Fruit fly (Drosophila melanogaster) whole organism, embryonic: Measurements from ENCODE around the gene lectin-37Da.

Source experiments
- ATbp ChIP-seq: fragments of 200-800 bp; sonication (Bioruptor generic); optimal IDR thresholded peaks from 2 replicates; lab custom pipeline; 2017; ENCODE audit warnings: missing biosample characterization, mild to moderate bottlenecking, missing genetic modification characterization, missing genetic modification reagents
- B-H2 ChIP-seq: fragments of 200-800 bp; sonication (Bioruptor generic); optimal IDR thresholded peaks from 2 replicates; lab custom pipeline; 2018; ENCODE audit warnings: missing biosample characterization, mild to moderate bottlenecking, missing genetic modification characterization
- CG10209 ChIP-seq: fragments of 200-800 bp; sonication (Bioruptor generic); optimal IDR thresholded peaks from 3 replicates; lab custom pipeline; 2017; ENCODE audit warnings: missing biosample characterization, mild to moderate bottlenecking, missing genetic modification characterization, missing genetic modification reagents
- CG11723 ChIP-seq: fragments of 200-800 bp; sonication (Bioruptor generic); optimal IDR thresholded peaks from 2 replicates; lab custom pipeline; 2017; ENCODE audit warnings: missing biosample characterization, mild to moderate bottlenecking, missing genetic modification characterization
- CG15011 ChIP-seq: fragments of 200-800 bp; sonication (Bioruptor generic); optimal IDR thresholded peaks from 3 replicates; lab custom pipeline; 2018; ENCODE audit warnings: missing biosample characterization, mild to moderate bottlenecking, missing genetic modification characterization
- CG1603 ChIP-seq: fragments of 200-800 bp; sonication (Bioruptor generic); optimal IDR thresholded peaks from 2 replicates; lab custom pipeline; 2019; ENCODE audit warnings: missing biosample characterization, mild to moderate bottlenecking, missing genetic modification characterization, moderate library complexity
- CG16813 ChIP-seq: fragments of 200-800 bp; sonication (Bioruptor generic); IDR thresholded peaks from 3 replicates; pipeline ENCODE4 v1.3.6; 2022; ENCODE audit warnings: missing biosample characterization, missing genetic modification characterization; ENCODE audit not compliant: partially characterized antibody
- CG17568 ChIP-seq: fragments of 200-800 bp; sonication (Bioruptor generic); optimal IDR thresholded peaks from 2 replicates; lab custom pipeline; 2018; ENCODE audit warnings: missing biosample characterization, mild to moderate bottlenecking, missing genetic modification characterization, moderate library complexity
- CG17802 ChIP-seq: fragments of 200-800 bp; sonication (Bioruptor generic); optimal IDR thresholded peaks from 2 replicates; lab custom pipeline; 2018; ENCODE audit warnings: missing biosample characterization, mild to moderate bottlenecking, missing genetic modification characterization, moderate library complexity
- CG18262 ChIP-seq: fragments of 200-800 bp; optimal IDR thresholded peaks from 3 replicates; lab custom pipeline; 2019; ENCODE audit warnings: missing biosample characterization, mild to moderate bottlenecking, missing genetic modification characterization, moderate library complexity
- CG18599 ChIP-seq: fragments of 200-800 bp; sonication (Bioruptor generic); optimal IDR thresholded peaks from 3 replicates; lab custom pipeline; 2017; ENCODE audit warnings: missing biosample characterization, missing genetic modification characterization, mild to moderate bottlenecking, moderate library complexity, missing genetic modification reagents
- CG2678 ChIP-seq: fragments of 200-800 bp; sonication (Bioruptor generic); optimal IDR thresholded peaks from 3 replicates; lab custom pipeline; 2019; ENCODE audit warnings: missing biosample characterization, mild to moderate bottlenecking, missing genetic modification characterization, moderate library complexity
- CG31441 ChIP-seq: fragments of 200-800 bp; sonication (Bioruptor generic); IDR thresholded peaks from 2 replicates; pipeline ENCODE4 v1.3.6; 2022; ENCODE audit warnings: missing biosample characterization, missing genetic modification characterization
- CG3847 ChIP-seq: fragments of 200-800 bp; sonication (Bioruptor generic); IDR thresholded peaks from 2 replicates; pipeline ENCODE4 v1.3.6; 2022; ENCODE audit warnings: missing biosample characterization, missing genetic modification characterization
- CG4730 ChIP-seq: fragments of 200-800 bp; sonication (Bioruptor generic); IDR thresholded peaks from 2 replicates; pipeline ENCODE4 v1.3.6; 2022; ENCODE audit warnings: missing biosample characterization, missing genetic modification characterization
- CG6254 ChIP-seq: fragments of 200-800 bp; sonication (Bioruptor generic); optimal IDR thresholded peaks from 3 replicates; lab custom pipeline; 2017; ENCODE audit warnings: mild to moderate bottlenecking, missing biosample characterization, missing genetic modification reagents, missing genetic modification characterization
- CG7271 ChIP-seq: fragments of 200-800 bp; sonication (Bioruptor generic); optimal IDR thresholded peaks from 2 replicates; lab custom pipeline; 2018; ENCODE audit warnings: missing biosample characterization, mild to moderate bottlenecking, missing genetic modification characterization, moderate library complexity
- CG9797 ChIP-seq: fragments of 200-800 bp; sonication (Bioruptor generic); optimal IDR thresholded peaks from 3 replicates; lab custom pipeline; 2018; ENCODE audit warnings: missing biosample characterization, mild to moderate bottlenecking, missing genetic modification characterization
- CkIIα-i1 ChIP-seq: fragments of 200-800 bp; sonication (Bioruptor generic); IDR thresholded peaks from 2 replicates; pipeline ENCODE4 v1.3.6; 2022; ENCODE audit warnings: missing biosample characterization, missing genetic modification characterization
- ERR ChIP-seq: fragments of 200-800 bp; sonication (Bioruptor generic); optimal IDR thresholded peaks from 2 replicates; lab custom pipeline; 2016; ENCODE audit warnings: missing biosample characterization, missing genetic modification characterization
- HLH4C ChIP-seq: fragments of 200-800 bp; sonication (Bioruptor generic); IDR thresholded peaks from 3 replicates; pipeline ENCODE4 v1.3.6; 2022; ENCODE audit warnings: missing biosample characterization, missing genetic modification characterization; ENCODE audit not compliant: partially characterized antibody
- Hr39 ChIP-seq: fragments of >200 bp; optimal IDR thresholded peaks from 2 replicates; lab custom pipeline; 2017
- Lpt ChIP-seq: fragments of >200 bp; optimal IDR thresholded peaks from 2 replicates; lab custom pipeline; 2018; ENCODE audit warnings: missing biosample characterization, missing genetic modification characterization
- Meics ChIP-seq: fragments of 200-800 bp; sonication (Bioruptor generic); optimal IDR thresholded peaks from 2 replicates; lab custom pipeline; 2017; ENCODE audit warnings: missing biosample characterization, mild to moderate bottlenecking, missing genetic modification characterization
- Neu2 ChIP-seq: fragments of 200-800 bp; sonication (Bioruptor generic); optimal IDR thresholded peaks from 3 replicates; lab custom pipeline; 2016; ENCODE audit warnings: missing biosample characterization, missing genetic modification characterization, borderline replicate concordance
- Oaz ChIP-seq: fragments of 200-800 bp; sonication (Bioruptor generic); IDR thresholded peaks from 2 replicates; pipeline ENCODE4 v1.3.6; 2022; ENCODE audit warnings: missing biosample characterization, missing genetic modification characterization
- Poxn ChIP-seq: fragments of 200-800 bp; sonication (Bioruptor generic); IDR thresholded peaks from 2 replicates; pipeline ENCODE4 v1.3.6; 2022; ENCODE audit warnings: missing biosample characterization, missing genetic modification characterization
- chinmo ChIP-seq: fragments of 200-800 bp; sonication (Bioruptor generic); IDR thresholded peaks from 4 replicates; pipeline ENCODE4 v1.3.6; 2022; ENCODE audit warnings: missing biosample characterization, missing genetic modification characterization; ENCODE audit not compliant: partially characterized antibody
- cwo ChIP-seq: fragments of 200-800 bp; sonication (Bioruptor generic); optimal IDR thresholded peaks from 3 replicates; lab custom pipeline; 2017; ENCODE audit warnings: missing biosample characterization, missing genetic modification characterization, mild to moderate bottlenecking, moderate library complexity, missing genetic modification reagents
- emc ChIP-seq: fragments of 200-800 bp; sonication (Bioruptor generic); optimal IDR thresholded peaks from 2 replicates; lab custom pipeline; 2016; ENCODE audit warnings: missing biosample characterization, missing genetic modification characterization
- fd64A ChIP-seq: fragments of 200-800 bp; sonication (Bioruptor generic); optimal IDR thresholded peaks from 3 replicates; lab custom pipeline; 2018; ENCODE audit warnings: missing biosample characterization, mild to moderate bottlenecking, missing genetic modification characterization
- jing ChIP-seq: fragments of 200-800 bp; sonication (Bioruptor generic); optimal IDR thresholded peaks from 2 replicates; lab custom pipeline; 2018; ENCODE audit warnings: missing biosample characterization, mild to moderate bottlenecking, missing genetic modification characterization
- kni ChIP-seq: fragments of 200-800 bp; sonication (Bioruptor generic); optimal IDR thresholded peaks from 3 replicates; lab custom pipeline; 2017; ENCODE audit warnings: mild to moderate bottlenecking, missing biosample characterization, missing genetic modification reagents, missing genetic modification characterization
- knrl ChIP-seq: fragments of 200-800 bp; sonication (Bioruptor generic); IDR thresholded peaks from 3 replicates; pipeline ENCODE4 v1.3.6; 2022; ENCODE audit warnings: missing biosample characterization, missing genetic modification characterization; ENCODE audit not compliant: partially characterized antibody
- luna ChIP-seq: fragments of 200-800 bp; sonication (Bioruptor generic); optimal IDR thresholded peaks from 2 replicates; lab custom pipeline; 2016; ENCODE audit warnings: missing biosample characterization, missing genetic modification characterization
- mirr ChIP-seq: fragments of 200-800 bp; sonication (Bioruptor generic); optimal IDR thresholded peaks from 3 replicates; lab custom pipeline; 2018; ENCODE audit warnings: missing biosample characterization, mild to moderate bottlenecking, missing genetic modification characterization
- schlank ChIP-seq: fragments of 200-800 bp; sonication (Bioruptor generic); optimal IDR thresholded peaks from 2 replicates; lab custom pipeline; 2018; ENCODE audit warnings: missing biosample characterization, mild to moderate bottlenecking, missing genetic modification characterization
- scrt ChIP-seq: fragments of 200-800 bp; sonication (Bioruptor generic); optimal IDR thresholded peaks from 2 replicates; lab custom pipeline; 2018; ENCODE audit warnings: missing biosample characterization, mild to moderate bottlenecking, missing genetic modification characterization, moderate library complexity
- sd ChIP-seq: fragments of 200-800 bp; sonication (Bioruptor generic); optimal IDR thresholded peaks from 3 replicates; lab custom pipeline; 2018; ENCODE audit warnings: missing biosample characterization, mild to moderate bottlenecking, missing genetic modification characterization, moderate library complexity
- sna ChIP-seq: fragments of 200-800 bp; sonication (Bioruptor generic); IDR thresholded peaks from 2 replicates; pipeline ENCODE4 v1.3.6; 2022; ENCODE audit warnings: missing biosample characterization, missing genetic modification characterization; ENCODE audit not compliant: partially characterized antibody
- stc ChIP-seq: fragments of 200-800 bp; sonication (Bioruptor generic); IDR thresholded peaks from 2 replicates; pipeline ENCODE4 v1.3.6; 2022; ENCODE audit warnings: missing biosample characterization, missing genetic modification characterization
- unpg ChIP-seq: fragments of 200-800 bp; sonication (Bioruptor generic); optimal IDR thresholded peaks from 3 replicates; lab custom pipeline; 2018; ENCODE audit warnings: missing biosample characterization, mild to moderate bottlenecking, missing genetic modification characterization, moderate library complexity

lectin-37Da gene

DNA sequence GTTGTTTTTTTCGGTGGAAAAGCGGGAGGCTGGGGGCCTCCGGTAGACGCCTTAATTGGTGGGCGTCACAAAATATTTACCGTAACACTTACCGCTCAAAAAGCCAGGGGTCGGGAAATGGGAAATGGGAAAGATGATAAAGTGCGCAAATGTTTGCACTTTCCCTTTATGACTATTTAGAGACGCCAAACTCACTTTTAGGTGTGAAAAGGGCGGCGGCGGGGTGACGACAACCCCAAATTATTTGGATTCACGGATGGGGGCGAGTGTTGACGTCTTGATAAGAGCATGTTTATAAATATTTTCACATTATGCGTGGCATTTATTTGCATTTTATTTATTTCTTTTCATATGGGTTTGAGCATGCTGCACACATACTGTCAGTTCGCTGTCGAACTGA lies 48.1 kb upstream of the lectin-37Da start, which contains the start of gene CG17349 (continued):
- TF ChIP-seq mirr (no peak), B-H2 (GFP tag; lab: Kevin White, UChicago) (no peak), luna (GFP tag; lab: Kevin White, UChicago) (no peak), Meics (GFP tag; lab: Kevin White, UChicago) (no peak), CG2678 (tag; lab: Kevin White, UChicago) (peak; percentile 46), CG4730 (GFP tag; lab: Robert Waterston, UW) (no peak), Oaz (GFP tag; lab: Robert Waterston, UW) (no peak), CG6254 (GFP tag; lab: Kevin White, UChicago) (peak; percentile 14), kni (no peak), unpg (peak; percentile 23), chinmo (GFP tag; lab: Robert Waterston, UW) (no peak), sna (GFP tag; lab: Robert Waterston, UW) (no peak), Neu2 (GFP tag; lab: Kevin White, UChicago) (no peak), CkIIα-i1 (GFP tag; lab: Robert Waterston, UW) (no peak), CG9797 (GFP tag; lab: Kevin White, UChicago) (no peak), CG10209 (peak; percentile 11), schlank (tag; lab: Kevin White, UChicago) (no peak), Lpt (GFP tag; lab: Kevin White, UChicago) (no peak), CG1603 (tag; lab: Kevin White, UChicago) (peak; percentile 60), CG17568 (peak; percentile 3), CG31441 (peak; percentile 22; the same call in 1 of the 2 replicates), scrt (GFP tag; lab: Kevin White, UChicago) (no peak), emc (no peak), stc (GFP tag; lab: Robert Waterston, UW) (no peak), knrl (no peak), CG15011 (GFP tag; lab: Kevin White, UChicago) (no peak), cwo (GFP tag; lab: Kevin White, UChicago) (no peak), ERR (GFP tag; lab: Kevin White, UChicago) (no peak), Hr39 (lab: Kevin White, UChicago) (no peak), sd (tag; lab: Kevin White, UChicago) (no peak), HLH4C (GFP tag; lab: Robert Waterston, UW) (no peak), jing (GFP tag; lab: Kevin White, UChicago) (no peak), CG18599 (GFP tag; lab: Kevin White, UChicago) (peak; percentile 9), CG17802 (tag; lab: Kevin White, UChicago) (no peak), CG3847 (GFP tag; lab: Robert Waterston, UW) (no peak), Poxn (GFP tag; lab: Robert Waterston, UW) (no peak), CG16813 (GFP tag; lab: Robert Waterston, UW) (no peak), CG18262 (tag; lab: Kevin White, UChicago) (peak; percentile 27), ATbp (peak; percentile 66), CG11723 (GFP tag; lab: Kevin White, UChicago) (no peak), fd64A (peak; percentile 44), CG7271 (tag; lab: Kevin White, UChicago) (no peak)
